Fruit fly (Drosophila melanogaster): Measurements from ENCODE around the gene aust.
A peak's percentile ranks its signal among the peaks of the same experiment; 100 is the strongest.

aust gene

DNA sequence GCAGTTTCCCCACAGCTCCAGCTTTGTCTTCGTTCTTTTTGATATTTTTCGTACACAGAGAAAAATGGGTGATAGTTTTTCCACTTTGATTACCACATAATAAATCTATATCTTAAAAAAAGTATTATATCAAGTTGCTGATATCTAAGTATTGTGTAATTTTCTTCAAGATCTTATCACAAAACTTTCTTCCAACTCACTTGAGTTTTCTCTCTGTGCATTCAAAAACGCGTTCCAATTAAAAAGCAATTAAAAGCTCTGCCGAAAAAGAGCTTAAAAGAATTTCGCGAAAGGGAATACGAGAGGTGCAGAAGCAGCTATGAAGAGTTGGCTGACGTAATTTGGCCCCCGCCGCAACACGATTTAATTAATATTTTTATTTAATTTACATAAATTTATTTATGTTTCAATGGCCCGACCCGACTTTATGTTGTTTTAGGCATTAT is 15.3 kb downstream of the aust start (continued):
- TF ChIP-seq sc (optimal IDR thresholded peaks at IDR 0.05) (no peak), sc (GFP tag; optimal IDR thresholded peaks at IDR 0.05) (no peak), CG7357 (GFP tag; IDR thresholded peaks at IDR 0.05) (0 out of 3 replicates have a peak, but pooled peaks have one; percentile 35), CG8765 (GFP tag; IDR thresholded peaks at IDR 0.05) (no peak), dmrt99B (tag; optimal IDR thresholded peaks at IDR 0.05) (peak; percentile 70), Nf-YA (GFP tag; IDR thresholded peaks at IDR 0.05) (no peak), CG6854 (GFP tag; optimal IDR thresholded peaks at IDR 0.05) (no peak), ac (GFP tag; optimal IDR thresholded peaks at IDR 0.05) (no peak), CG5953 (GFP tag; IDR thresholded peaks at IDR 0.05) (no peak), Sry-β (GFP tag; optimal IDR thresholded peaks at IDR 0.05) (no peak), onecut (GFP tag; IDR thresholded peaks at IDR 0.05) (no peak), ken (GFP tag; IDR thresholded peaks at IDR 0.05) (no peak), CG31388 (GFP tag; optimal IDR thresholded peaks at IDR 0.05) (no peak), gfzf (GFP tag; optimal IDR thresholded peaks at IDR 0.05) (no peak), HLH4C (GFP tag; IDR thresholded peaks at IDR 0.05; ENCODE audit: partially characterized antibody) (no peak), Oli (tag; optimal IDR thresholded peaks at IDR 0.05) (peak; percentile 54), ftz-f1 (GFP tag; optimal IDR thresholded peaks at IDR 0.05) (no peak), MTF-1 (GFP tag; optimal IDR thresholded peaks at IDR 0.05; ENCODE audit: borderline replicate concordance) (no peak), CG14860 (GFP tag; IDR thresholded peaks at IDR 0.05; ENCODE audit: partially characterized antibody) (no peak), CG2116 (GFP tag; optimal IDR thresholded peaks at IDR 0.05) (no peak), Mad (GFP tag; optimal IDR thresholded peaks at IDR 0.05) (no peak), Six4 (GFP tag; optimal IDR thresholded peaks at IDR 0.05) (no peak), CG10147 (GFP tag; optimal IDR thresholded peaks at IDR 0.05) (peak; percentile 20), jing (GFP tag; optimal IDR thresholded peaks at IDR 0.05) (no peak), fd3F (GFP tag; optimal IDR thresholded peaks at IDR 0.05) (peak; percentile 20), gsb-n (tag; optimal IDR thresholded peaks at IDR 0.05) (no peak), mirr (GFP tag; optimal IDR thresholded peaks at IDR 0.05) (no peak), Atf3 (GFP tag; optimal IDR thresholded peaks at IDR 0.05) (no peak), CG13775 (GFP tag; optimal IDR thresholded peaks at IDR 0.05) (peak; percentile 37), pho (GFP tag; optimal IDR thresholded peaks at IDR 0.05) (no peak), Meics (GFP tag; optimal IDR thresholded peaks at IDR 0.05) (peak; percentile 66), CG3281 (GFP tag; optimal IDR thresholded peaks at IDR 0.05) (peak; percentile 58), org-1 (GFP tag; optimal IDR thresholded peaks at IDR 0.05) (no peak), H2.0 (GFP tag; IDR thresholded peaks at IDR 0.05) (peak; percentile 52; the same call in 1 of the 2 replicates), scrt (GFP tag; optimal IDR thresholded peaks at IDR 0.05) (peak; percentile 16), Dfd (GFP tag; optimal IDR thresholded peaks at IDR 0.05) (no peak), CG2202 (tag; optimal IDR thresholded peaks at IDR 0.05) (no peak), inv (GFP tag; IDR thresholded peaks at IDR 0.05; ENCODE audit: partially characterized antibody) (no peak), Gug (GFP tag; IDR thresholded peaks at IDR 0.05) (no peak), hb (GFP tag; IDR thresholded peaks at IDR 0.05; ENCODE audit: partially characterized antibody) (no peak), Deaf1 (tag; optimal IDR thresholded peaks at IDR 0.05) (peak; percentile 27), CG3847 (GFP tag; IDR thresholded peaks at IDR 0.05) (no peak), CG4328 (GFP tag; optimal IDR thresholded peaks at IDR 0.05) (no peak), CG12659 (GFP tag; optimal IDR thresholded peaks at IDR 0.05) (peak; percentile 15), twi (tag; optimal IDR thresholded peaks at IDR 0.05) (no peak), jigr1 (GFP tag; IDR thresholded peaks at IDR 0.05) (no peak), CG2199 (GFP tag; IDR thresholded peaks at IDR 0.05) (no peak), Bdp1 (GFP tag; optimal IDR thresholded peaks at IDR 0.05) (no peak), toy (GFP tag; IDR thresholded peaks at IDR 0.05) (no peak), Atf6 (GFP tag; IDR thresholded peaks at IDR 0.05) (peak; percentile 77; the same call in 1 of the 2 replicates), unc-4 (GFP tag; IDR thresholded peaks at IDR 0.05; ENCODE audit: partially characterized antibody) (no peak)

Measured in whole organism, embryonic.